Worm (Caenorhabditis elegans) whole organism, L1 larva: Measurements from ENCODE around the gene ZC449.7.

ENCODE experiments used
- aly-2 ChIP-seq: fragments of 150-350 bp; optimal IDR thresholded peaks from 2 replicates; lab custom pipeline; 2014; ENCODE audit warnings: missing biosample characterization, missing genetic modification characterization
- ama-1 ChIP-seq: fragments of 150-350 bp; optimal IDR thresholded peaks from 2 replicates; lab custom pipeline; 2014
- ceh-63 ChIP-seq: fragments of 200-800 bp; sonication (Bioruptor generic); optimal IDR thresholded peaks from 2 replicates; lab custom pipeline; 2018; ENCODE audit warnings: mild to moderate bottlenecking, missing genetic modification characterization, missing compliant biosample characterization
- ces-1 ChIP-seq: fragments of 150-350 bp; optimal IDR thresholded peaks from 2 replicates; lab custom pipeline; 2014; ENCODE audit warnings: missing biosample characterization, missing genetic modification reagents, missing genetic modification characterization
- fkh-10 ChIP-seq: sonication (generic microtip); optimal IDR thresholded peaks from 2 replicates; lab custom pipeline; 2017; ENCODE audit warnings: missing biosample characterization, missing genetic modification reagents, missing genetic modification characterization
- jun-1 ChIP-seq: fragments of 150-350 bp; optimal IDR thresholded peaks from 2 replicates; lab custom pipeline; 2014; ENCODE audit warnings: missing biosample characterization, missing genetic modification reagents, missing genetic modification characterization
- lsy-2 ChIP-seq, 2 experiments: fragments of 150-350 bp; optimal IDR thresholded peaks; 2 replicates each; lab custom pipeline; 2014; ENCODE audit warnings: missing biosample characterization in 2 of 2, missing genetic modification characterization in 2 of 2
- nhr-11 ChIP-seq: fragments of 150-350 bp; optimal IDR thresholded peaks from 2 replicates; lab custom pipeline; 2014; ENCODE audit warnings: missing biosample characterization, missing genetic modification characterization
- snpc-4 ChIP-seq: fragments of 150-350 bp; optimal IDR thresholded peaks from 2 replicates; lab custom pipeline; 2014; ENCODE audit warnings: missing biosample characterization, missing genetic modification characterization
- zag-1 ChIP-seq: fragments of 150-350 bp; optimal IDR thresholded peaks from 2 replicates; lab custom pipeline; 2014; ENCODE audit warnings: missing biosample characterization, missing genetic modification characterization
- ztf-11 ChIP-seq, 2 experiments: sonication (generic microtip); optimal IDR thresholded peaks; 2 replicates each; lab custom pipeline; 2016 to 2017; ENCODE audit warnings: missing genetic modification characterization in 2 of 2, missing biosample characterization in 1 of 2, missing compliant biosample characterization in 1 of 2

- TF ChIP-seq aly-2 (tag; lab: Kevin White, UChicago) (no peak), ama-1 (lab: Kevin White, UChicago) (no peak), nhr-11 (tag; lab: Kevin White, UChicago) (no peak), lsy-2 (tag; optimal IDR thresholded peaks at IDR 0.05; lab: Kevin White, UChicago) (no peak), jun-1 (tag; lab: Kevin White, UChicago) (no peak), fkh-10 (GFP tag; lab: Kevin White, UChicago) (no peak), ces-1 (GFP tag; lab: Kevin White, UChicago) (no peak), ceh-63 (GFP tag; lab: Kevin White, UChicago) (no peak), zag-1 (tag; lab: Kevin White, UChicago) (no peak), ztf-11 (tag; optimal IDR thresholded peaks at IDR 0.05; lab: Kevin White, UChicago) (no peak), snpc-4 (tag; lab: Kevin White, UChicago) (no peak)
These were observed 12.6 kb downstream of the ZC449.7 start for ce11 chrX:5026461-5026860.
